Worm (Caenorhabditis elegans) whole organism, early embryonic: Measurements from ENCODE around the gene K10C2.6.

Source experiments
- B0310.2 ChIP-seq: sonication (generic microtip); optimal IDR thresholded peaks from 2 replicates; lab custom pipeline; 2016; ENCODE audit warnings: mild to moderate bottlenecking, missing genetic modification characterization, missing compliant biosample characterization
- F13C5.2 ChIP-seq: sonication (generic microtip); optimal IDR thresholded peaks from 2 replicates; lab custom pipeline; 2017; ENCODE audit warnings: mild to moderate bottlenecking, missing genetic modification characterization, inconsistent platforms, missing compliant biosample characterization
- aly-1 ChIP-seq: sonication (generic microtip); optimal IDR thresholded peaks from 2 replicates; lab custom pipeline; 2016; ENCODE audit warnings: missing genetic modification characterization, missing compliant biosample characterization
- ama-1 ChIP-seq: fragments of 150-350 bp; optimal IDR thresholded peaks from 2 replicates; lab custom pipeline; 2014
- ceh-13 ChIP-seq: fragments of 200-800 bp; sonication (Bioruptor generic); optimal IDR thresholded peaks from 2 replicates; lab custom pipeline; 2018; ENCODE audit warnings: mild to moderate bottlenecking, missing genetic modification characterization, missing compliant biosample characterization
- ceh-36 ChIP-seq: sonication (generic microtip); optimal IDR thresholded peaks from 2 replicates; lab custom pipeline; 2016; ENCODE audit warnings: missing genetic modification characterization, inconsistent platforms, missing compliant biosample characterization
- ets-7 ChIP-seq: sonication (generic microtip); optimal IDR thresholded peaks from 2 replicates; lab custom pipeline; 2016; ENCODE audit warnings: missing genotype, missing genetic modification characterization, missing compliant biosample characterization
- flt-1 ChIP-seq: fragments of 200-800 bp; sonication (Bioruptor generic); IDR thresholded peaks from 2 replicates; pipeline ENCODE4 v1.3.6; 2022; ENCODE audit warnings: missing genetic modification characterization, missing compliant biosample characterization
- hmbx-1 ChIP-seq: sonication (generic microtip); optimal IDR thresholded peaks from 2 replicates; lab custom pipeline; 2016; ENCODE audit warnings: mild to moderate bottlenecking, missing genetic modification characterization, missing compliant biosample characterization
- hmg-4 ChIP-seq: fragments of 200-800 bp; sonication (Bioruptor generic); optimal IDR thresholded peaks from 2 replicates; lab custom pipeline; 2018; ENCODE audit warnings: mild to moderate bottlenecking, missing genetic modification characterization, missing compliant biosample characterization
- hnd-1 ChIP-seq: sonication (generic microtip); optimal IDR thresholded peaks from 2 replicates; lab custom pipeline; 2016; ENCODE audit warnings: missing genetic modification characterization, missing compliant biosample characterization
- pes-1 ChIP-seq: fragments of 200-800 bp; sonication (Bioruptor generic); IDR thresholded peaks from 2 replicates; pipeline ENCODE4 v1.3.6; 2022; ENCODE audit warnings: missing genetic modification reagents, missing genetic modification characterization, missing compliant biosample characterization
- scrt-1 ChIP-seq: fragments of 200-800 bp; sonication (Bioruptor generic); IDR thresholded peaks from 2 replicates; pipeline ENCODE4 v1.3.6; 2022; ENCODE audit warnings: missing genetic modification characterization, missing compliant biosample characterization
- sea-1 ChIP-seq: fragments of 200-800 bp; sonication (Bioruptor generic); conservative IDR thresholded peaks from 2 replicates; pipeline ENCODE4 v1.3.6; 2022; ENCODE audit warnings: missing genetic modification characterization, missing compliant biosample characterization
- tbx-11 ChIP-seq: fragments of 200-800 bp; sonication (Bioruptor generic); IDR thresholded peaks from 2 replicates; pipeline ENCODE4 v1.3.6; 2022; ENCODE audit warnings: missing genetic modification characterization, missing compliant biosample characterization
- tbx-37 ChIP-seq: fragments of 200-800 bp; sonication (Bioruptor generic); conservative IDR thresholded peaks from 2 replicates; pipeline ENCODE4 v1.3.6; 2022; ENCODE audit warnings: missing genetic modification reagents, missing genetic modification characterization, missing compliant biosample characterization
- tra-4 ChIP-seq: sonication (generic microtip); optimal IDR thresholded peaks from 2 replicates; lab custom pipeline; 2017; ENCODE audit warnings: missing genetic modification characterization, missing compliant biosample characterization

K10C2.6 gene

ce11 chrX:6462995-6463462 is 11.8 kb downstream of the K10C2.6 start, which contains the start of gene C15B12.2:
Gene C15B12.2 (plus strand): TSS chrX:6463412.
- TF ChIP-seq flt-1 (no peak), sea-1 (GFP tag; lab: Robert Waterston, UW) (no peak), tra-4 (tag; lab: Kevin White, UChicago) (no peak), ama-1 (lab: Kevin White, UChicago) (no peak), tbx-11 (GFP tag; lab: Robert Waterston, UW) (no peak), ceh-36 (tag; lab: Kevin White, UChicago) (no peak), ets-7 (no peak), hmg-4 (GFP tag; lab: Kevin White, UChicago) (no peak), tbx-37 (GFP tag; lab: Robert Waterston, UW) (no peak), F13C5.2 (tag; lab: Kevin White, UChicago) (no peak), hnd-1 (tag; lab: Kevin White, UChicago) (no peak), pes-1 (GFP tag; lab: Robert Waterston, UW) (no peak), scrt-1 (GFP tag; lab: Robert Waterston, UW) (no peak), aly-1 (tag; lab: Kevin White, UChicago) (no peak)

ce11 chrX:6467462-6467861 is 16.2 kb downstream of the K10C2.6 start, which contains the start of gene C15B12.3:
Gene C15B12.3 (minus strand): TSS chrX:6467562.
- TF ChIP-seq ceh-13 = no peak
- TF ChIP-seq hnd-1 (tag; lab: Kevin White, UChicago) = no peak
- TF ChIP-seq pes-1 (GFP tag; lab: Robert Waterston, UW) = no peak
- no peak for TF ChIP-seq ets-7
- no peak for TF ChIP-seq hmg-4 (GFP tag; lab: Kevin White, UChicago)
- no peak for TF ChIP-seq tbx-37 (GFP tag; lab: Robert Waterston, UW)
- TF ChIP-seq ceh-36 (tag; lab: Kevin White, UChicago) = no peak
- no peak for TF ChIP-seq tbx-11 (GFP tag; lab: Robert Waterston, UW)
- TF ChIP-seq tra-4 (tag; lab: Kevin White, UChicago) = no peak
- TF ChIP-seq flt-1 = no peak
- no peak for TF ChIP-seq F13C5.2 (tag; lab: Kevin White, UChicago)
- TF ChIP-seq hmbx-1 (tag; lab: Kevin White, UChicago) = no peak
- TF ChIP-seq sea-1 (GFP tag; lab: Robert Waterston, UW) = no peak
- TF ChIP-seq ama-1 (lab: Kevin White, UChicago) = no peak

- TF ChIP-seq flt-1 = no peak
These were observed 17.3 kb downstream of the K10C2.6 start, which contains the start of gene C15B12.9 for ce11 chrX:6468499-6468898. Gene C15B12.9 (plus strand): TSS chrX:6468799.

- TF ChIP-seq sea-1 (GFP tag; lab: Robert Waterston, UW) (no peak), ceh-36 (tag; lab: Kevin White, UChicago) (no peak), tra-4 (tag; lab: Kevin White, UChicago) (no peak), ceh-13 (no peak), tbx-37 (GFP tag; lab: Robert Waterston, UW) (no peak), aly-1 (tag; lab: Kevin White, UChicago) (no peak), pes-1 (GFP tag; lab: Robert Waterston, UW) (no peak), flt-1 (no peak), tbx-11 (GFP tag; lab: Robert Waterston, UW) (no peak), ama-1 (lab: Kevin White, UChicago) (no peak), ets-7 (no peak), hnd-1 (tag; lab: Kevin White, UChicago) (no peak), F13C5.2 (tag; lab: Kevin White, UChicago) (no peak), hmg-4 (GFP tag; lab: Kevin White, UChicago) (no peak)
These were observed 22.6 kb downstream of the K10C2.6 start, which contains the start of the genes C15B12.4 and C15B12.8 for ce11 chrX:6473698-6474314. Gene C15B12.4 (minus strand): TSS chrX:6473748. Gene C15B12.8 (plus strand): TSS chrX:6474264.

- TF ChIP-seq pes-1 (GFP tag; lab: Robert Waterston, UW) (no peak), ets-7 (no peak), ama-1 (lab: Kevin White, UChicago) (no peak), ceh-13 (no peak), hnd-1 (tag; lab: Kevin White, UChicago) (no peak), tra-4 (tag; lab: Kevin White, UChicago) (no peak), hmg-4 (GFP tag; lab: Kevin White, UChicago) (no peak), ceh-36 (tag; lab: Kevin White, UChicago) (no peak), aly-1 (tag; lab: Kevin White, UChicago) (no peak), scrt-1 (GFP tag; lab: Robert Waterston, UW) (no peak), F13C5.2 (tag; lab: Kevin White, UChicago) (no peak), sea-1 (GFP tag; lab: Robert Waterston, UW) (no peak), flt-1 (no peak), tbx-37 (GFP tag; lab: Robert Waterston, UW) (no peak), hmbx-1 (tag; lab: Kevin White, UChicago) (no peak), tbx-11 (GFP tag; lab: Robert Waterston, UW) (no peak), B0310.2 (no peak)
These were observed 25.3 kb downstream of the K10C2.6 start, which contains the start of gene C15B12.1 for ce11 chrX:6476540-6476939. Gene C15B12.1 (plus strand): TSS chrX:6476810.

- TF ChIP-seq ceh-36 (tag; lab: Kevin White, UChicago) (no peak), tbx-11 (GFP tag; lab: Robert Waterston, UW) (no peak), hmbx-1 (tag; lab: Kevin White, UChicago) (no peak), ets-7 (no peak), sea-1 (GFP tag; lab: Robert Waterston, UW) (no peak), hmg-4 (GFP tag; lab: Kevin White, UChicago) (no peak), pes-1 (GFP tag; lab: Robert Waterston, UW) (no peak), aly-1 (tag; lab: Kevin White, UChicago) (no peak), scrt-1 (GFP tag; lab: Robert Waterston, UW) (no peak), tra-4 (tag; lab: Kevin White, UChicago) (no peak)
These were observed 33.5 kb downstream of the K10C2.6 start, which contains the start of gene gar-1 for ce11 chrX:6484780-6485179. Gene gar-1 (minus strand): TSS chrX:6484880.
